Worm (Caenorhabditis elegans) whole organism, mixed stage, embryonic: Measurements from ENCODE around the gene pat-3.

Source experiments
- ceh-39 ChIP-seq: fragments of 150-350 bp; optimal IDR thresholded peaks from 2 replicates; lab custom pipeline; 2014; ENCODE audit warnings: missing biosample characterization, missing genetic modification characterization
- elt-3 ChIP-seq: fragments of 150-350 bp; optimal IDR thresholded peaks from 2 replicates; lab custom pipeline; 2014; ENCODE audit warnings: missing biosample characterization, missing genetic modification characterization
- nhr-12 ChIP-seq: fragments of 150-350 bp; optimal IDR thresholded peaks from 2 replicates; lab custom pipeline; 2014; ENCODE audit warnings: missing biosample characterization, missing genetic modification characterization
- nhr-237 ChIP-seq: fragments of 150-350 bp; optimal IDR thresholded peaks from 2 replicates; lab custom pipeline; 2014; ENCODE audit warnings: missing biosample characterization, missing genetic modification characterization
- snpc-4 ChIP-seq: fragments of 150-350 bp; optimal IDR thresholded peaks from 2 replicates; lab custom pipeline; 2014; ENCODE audit warnings: missing biosample characterization, missing genetic modification characterization
- unc-39 ChIP-seq: fragments of 150-350 bp; optimal IDR thresholded peaks from 2 replicates; lab custom pipeline; 2014; ENCODE audit warnings: missing biosample characterization, missing genetic modification characterization
- unc-62 ChIP-seq: fragments of 150-350 bp; optimal IDR thresholded peaks from 2 replicates; lab custom pipeline; 2014; ENCODE audit warnings: missing biosample characterization, missing genetic modification reagents, missing genetic modification characterization
- ztf-11 ChIP-seq: fragments of 150-350 bp; optimal IDR thresholded peaks from 2 replicates; lab custom pipeline; 2014; ENCODE audit warnings: missing biosample characterization, missing genetic modification characterization

- TF ChIP-seq nhr-237 (tag; lab: Kevin White, UChicago) (no peak), unc-62 (GFP tag; lab: Kevin White, UChicago) (no peak), nhr-12 (no peak), snpc-4 (tag; lab: Kevin White, UChicago) (no peak), elt-3 (tag; lab: Kevin White, UChicago) (no peak), ceh-39 (tag; lab: Kevin White, UChicago) (no peak), unc-39 (no peak), ztf-11 (tag; lab: Kevin White, UChicago) (no peak)
Measured at ce11 chrIII:3957119-3957739, 43.3 kb upstream of the pat-3 start.
